Worm (Caenorhabditis elegans) whole organism, late embryonic: Measurements from ENCODE around the gene srd-16.

ENCODE experiments used
- ahr-1 ChIP-seq: sonication (generic microtip); optimal IDR thresholded peaks from 2 replicates; lab custom pipeline; 2016; ENCODE audit warnings: missing genetic modification characterization, missing compliant biosample characterization
- ceh-18 ChIP-seq: sonication (generic microtip); optimal IDR thresholded peaks from 2 replicates; lab custom pipeline; 2016; ENCODE audit warnings: missing genetic modification characterization, missing compliant biosample characterization
- ceh-6 ChIP-seq: fragments of 200-800 bp; sonication (Bioruptor generic); optimal IDR thresholded peaks from 2 replicates; lab custom pipeline; 2018; ENCODE audit warnings: mild to moderate bottlenecking, missing genetic modification characterization, missing compliant biosample characterization
- ceh-9 ChIP-seq: sonication (generic microtip); optimal IDR thresholded peaks from 2 replicates; lab custom pipeline; 2016; ENCODE audit warnings: mild to moderate bottlenecking, missing genetic modification characterization, inconsistent platforms, missing compliant biosample characterization
- che-1 ChIP-seq: sonication (generic microtip); optimal IDR thresholded peaks from 2 replicates; lab custom pipeline; 2016; ENCODE audit warnings: mild to moderate bottlenecking, missing genetic modification characterization, missing compliant biosample characterization
- pat-9 ChIP-seq: fragments of 200-800 bp; sonication (Bioruptor generic); optimal IDR thresholded peaks from 2 replicates; lab custom pipeline; 2018; ENCODE audit warnings: mild to moderate bottlenecking, missing genetic modification characterization, moderate library complexity, missing compliant biosample characterization

DNA sequence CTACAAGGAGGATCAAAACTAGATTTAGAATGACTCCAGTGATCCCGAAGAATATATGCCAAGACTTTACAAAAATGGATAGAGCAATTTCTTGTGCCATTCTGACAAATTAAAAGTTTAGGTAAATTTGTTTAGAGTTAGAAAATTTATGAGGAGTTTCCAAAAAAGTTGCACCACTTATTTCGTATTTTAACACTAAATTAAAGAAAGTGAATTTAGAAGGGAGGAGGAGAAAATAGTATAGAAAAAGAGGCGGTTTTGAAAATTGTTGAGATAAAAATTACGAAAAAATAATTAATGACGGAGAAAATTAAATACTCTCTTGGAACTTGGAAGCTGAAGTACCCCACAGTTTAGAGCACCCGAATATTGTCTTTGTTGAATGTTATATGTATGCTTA is 6.4 kb upstream of the srd-16 start, which contains the start of gene srd-15:
- TF ChIP-seq ahr-1 (tag; lab: Kevin White, UChicago) (no peak), ceh-18 (tag; lab: Kevin White, UChicago) (no peak), ceh-6 (GFP tag; lab: Kevin White, UChicago) (no peak), ceh-9 (no peak), pat-9 (tag; lab: Kevin White, UChicago) (no peak), che-1 (tag; lab: Kevin White, UChicago) (no peak)
